Worm (Caenorhabditis elegans): ENCODE measurements around the gene K02E7.1.

DNA sequence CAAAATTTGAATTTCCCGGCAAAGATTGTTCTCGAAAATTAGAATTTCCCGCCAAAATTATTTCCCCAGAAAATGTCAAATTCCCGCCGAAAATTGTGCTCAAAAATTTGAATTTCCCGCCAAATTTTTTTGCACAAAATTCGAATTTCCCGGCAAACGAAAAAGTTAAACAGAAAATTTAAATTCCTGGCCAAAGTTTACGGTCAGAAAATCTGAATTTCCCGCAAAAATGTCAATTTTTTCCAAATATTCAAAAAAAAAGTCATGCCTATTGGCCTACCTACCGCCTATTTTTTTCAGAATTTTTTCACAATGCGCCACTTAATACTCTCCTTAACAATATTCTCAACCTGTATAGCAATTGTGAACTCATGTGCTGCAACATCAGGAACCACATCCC, at the start of gene K02E7.1:
- TF ChIP-seq K09A11.1 (tag; optimal IDR thresholded peaks at IDR 0.05; ENCODE audit: insufficient read depth) (no peak), madf-2 (tag; optimal IDR thresholded peaks at IDR 0.05) (no peak), fkh-10 (GFP tag; optimal IDR thresholded peaks at IDR 0.05) (no peak), ets-4 (tag; optimal IDR thresholded peaks at IDR 0.05) (no peak)
